Worm (Caenorhabditis elegans) whole organism, mixed stage, embryonic: ENCODE measurements around the gene mpk-2.

Experiments used
- M03D4.4 ChIP-seq: sonication (generic microtip); optimal IDR thresholded peaks from 2 replicates; lab custom pipeline; 2017; ENCODE audit warnings: mild to moderate bottlenecking, missing genetic modification characterization, missing compliant biosample characterization
- bed-3 ChIP-seq: fragments of 200-800 bp; sonication (Bioruptor generic); optimal IDR thresholded peaks from 3 replicates; lab custom pipeline; 2018; ENCODE audit warnings: mild to moderate bottlenecking, missing genetic modification characterization, moderate library complexity, missing compliant biosample characterization
- blmp-1 ChIP-seq: fragments of 150-350 bp; optimal IDR thresholded peaks from 2 replicates; lab custom pipeline; 2014; ENCODE audit warnings: missing biosample characterization, missing genetic modification characterization
- ceh-39 ChIP-seq: fragments of 150-350 bp; optimal IDR thresholded peaks from 2 replicates; lab custom pipeline; 2014; ENCODE audit warnings: missing biosample characterization, missing genetic modification characterization
- ceh-43 ChIP-seq: fragments of 200-800 bp; sonication (Bioruptor generic); optimal IDR thresholded peaks from 2 replicates; lab custom pipeline; 2018; ENCODE audit warnings: mild to moderate bottlenecking, missing genetic modification characterization, moderate library complexity, missing compliant biosample characterization
- ceh-83 ChIP-seq: fragments of 200-800 bp; sonication (Bioruptor generic); optimal IDR thresholded peaks from 2 replicates; lab custom pipeline; 2018; ENCODE audit warnings: mild to moderate bottlenecking, missing genetic modification characterization, missing compliant biosample characterization
- ces-1 ChIP-seq: fragments of 150-350 bp; optimal IDR thresholded peaks from 2 replicates; lab custom pipeline; 2014; ENCODE audit warnings: missing biosample characterization, missing genetic modification reagents, missing genetic modification characterization
- cnd-1 ChIP-seq: fragments of 200-800 bp; sonication (Bioruptor generic); optimal IDR thresholded peaks from 2 replicates; lab custom pipeline; 2018; ENCODE audit warnings: mild to moderate bottlenecking, missing genetic modification characterization, missing compliant biosample characterization
- drap-1 ChIP-seq: fragments of 200-800 bp; sonication (Bioruptor generic); optimal IDR thresholded peaks from 3 replicates; lab custom pipeline; 2018; ENCODE audit warnings: mild to moderate bottlenecking, missing genetic modification characterization, missing compliant biosample characterization
- elt-1 ChIP-seq: sonication (generic microtip); optimal IDR thresholded peaks from 2 replicates; lab custom pipeline; 2017; ENCODE audit warnings: missing genetic modification characterization, mild to moderate bottlenecking, missing compliant biosample characterization, antibody characterized with exemption, moderate library complexity, borderline replicate concordance; ENCODE audit not compliant: insufficient read depth
- elt-3 ChIP-seq: fragments of 150-350 bp; optimal IDR thresholded peaks from 2 replicates; lab custom pipeline; 2014; ENCODE audit warnings: missing biosample characterization, missing genetic modification characterization
- flh-1 ChIP-seq: fragments of 200-800 bp; sonication (Bioruptor generic); optimal IDR thresholded peaks from 2 replicates; lab custom pipeline; 2018; ENCODE audit warnings: mild to moderate bottlenecking, missing genetic modification characterization, moderate library complexity, missing compliant biosample characterization
- ham-2 ChIP-seq: fragments of 200-800 bp; sonication (Bioruptor generic); optimal IDR thresholded peaks from 2 replicates; lab custom pipeline; 2018; ENCODE audit warnings: mild to moderate bottlenecking, missing genetic modification characterization, missing compliant biosample characterization
- hlh-1 ChIP-seq: fragments of 150-350 bp; optimal IDR thresholded peaks from 2 replicates; lab custom pipeline; 2014; ENCODE audit warnings: missing biosample characterization, missing genetic modification reagents, missing genetic modification characterization
- lin-13 ChIP-seq: fragments of 150-350 bp; optimal IDR thresholded peaks from 2 replicates; lab custom pipeline; 2014; ENCODE audit warnings: missing biosample characterization, missing genetic modification characterization
- lin-32 ChIP-seq: fragments of 200-800 bp; sonication (Bioruptor generic); optimal IDR thresholded peaks from 2 replicates; lab custom pipeline; 2018; ENCODE audit warnings: mild to moderate bottlenecking, missing genetic modification characterization, missing compliant biosample characterization
- lsy-2 ChIP-seq: fragments of 150-350 bp; optimal IDR thresholded peaks from 2 replicates; lab custom pipeline; 2014; ENCODE audit warnings: missing biosample characterization, missing genetic modification characterization
- mab-5 ChIP-seq: fragments of 150-350 bp; optimal IDR thresholded peaks from 2 replicates; lab custom pipeline; 2014; ENCODE audit warnings: missing biosample characterization, missing genetic modification characterization
- mep-1 ChIP-seq: fragments of 150-350 bp; optimal IDR thresholded peaks from 2 replicates; lab custom pipeline; 2017; ENCODE audit warnings: missing biosample characterization, missing genetic modification reagents, missing genetic modification characterization, inconsistent platforms
- mls-2 ChIP-seq: sonication (generic microtip); optimal IDR thresholded peaks from 2 replicates; lab custom pipeline; 2016; ENCODE audit warnings: mild to moderate bottlenecking, missing genetic modification characterization, moderate library complexity, missing compliant biosample characterization
- nhr-12 ChIP-seq: fragments of 150-350 bp; optimal IDR thresholded peaks from 2 replicates; lab custom pipeline; 2014; ENCODE audit warnings: missing biosample characterization, missing genetic modification characterization
- nhr-2 ChIP-seq: fragments of 150-350 bp; optimal IDR thresholded peaks from 2 replicates; lab custom pipeline; 2014; ENCODE audit warnings: missing biosample characterization, missing genetic modification characterization
- nhr-237 ChIP-seq: fragments of 150-350 bp; optimal IDR thresholded peaks from 2 replicates; lab custom pipeline; 2014; ENCODE audit warnings: missing biosample characterization, missing genetic modification characterization
- nhr-28 ChIP-seq: fragments of 150-350 bp; optimal IDR thresholded peaks from 2 replicates; lab custom pipeline; 2014; ENCODE audit warnings: missing biosample characterization, missing genetic modification characterization
- nhr-76 ChIP-seq: sonication (generic microtip); optimal IDR thresholded peaks from 2 replicates; lab custom pipeline; 2017; ENCODE audit warnings: missing biosample characterization, missing genetic modification characterization
- pha-4 ChIP-seq: fragments of 150-350 bp; optimal IDR thresholded peaks from 2 replicates; lab custom pipeline; 2018; ENCODE audit warnings: missing biosample characterization, missing genetic modification reagents, missing genetic modification characterization
- sem-2 ChIP-seq: fragments of 200-800 bp; sonication (Bioruptor generic); optimal IDR thresholded peaks from 2 replicates; lab custom pipeline; 2018; ENCODE audit warnings: mild to moderate bottlenecking, missing genetic modification characterization, missing compliant biosample characterization
- snpc-4 ChIP-seq: fragments of 150-350 bp; optimal IDR thresholded peaks from 2 replicates; lab custom pipeline; 2014; ENCODE audit warnings: missing biosample characterization, missing genetic modification characterization
- sptf-1 ChIP-seq: sonication (generic microtip); optimal IDR thresholded peaks from 2 replicates; lab custom pipeline; 2017; ENCODE audit warnings: mild to moderate bottlenecking, missing genetic modification characterization, moderate library complexity, missing compliant biosample characterization
- tbx-8 ChIP-seq: fragments of 200-800 bp; sonication (Bioruptor generic); optimal IDR thresholded peaks from 2 replicates; lab custom pipeline; 2018; ENCODE audit warnings: mild to moderate bottlenecking, missing genetic modification characterization, moderate library complexity, missing compliant biosample characterization
- unc-120 ChIP-seq: sonication (generic microtip); optimal IDR thresholded peaks from 2 replicates; lab custom pipeline; 2017; ENCODE audit warnings: missing genetic modification characterization, missing compliant biosample characterization; ENCODE audit not compliant: poor library complexity, severe bottlenecking
- unc-39 ChIP-seq: fragments of 150-350 bp; optimal IDR thresholded peaks from 2 replicates; lab custom pipeline; 2014; ENCODE audit warnings: missing biosample characterization, missing genetic modification characterization
- unc-62 ChIP-seq: fragments of 150-350 bp; optimal IDR thresholded peaks from 2 replicates; lab custom pipeline; 2014; ENCODE audit warnings: missing biosample characterization, missing genetic modification reagents, missing genetic modification characterization
- zip-8 ChIP-seq: fragments of 150-350 bp; optimal IDR thresholded peaks from 2 replicates; lab custom pipeline; 2014; ENCODE audit warnings: missing biosample characterization, missing genetic modification characterization
- ztf-11 ChIP-seq: fragments of 150-350 bp; optimal IDR thresholded peaks from 2 replicates; lab custom pipeline; 2014; ENCODE audit warnings: missing biosample characterization, missing genetic modification characterization

mpk-2 gene

ce11 chrII:5061794-5062368, 42.0 kb upstream of the mpk-2 start, which contains the start of gene smc-5:
Gene smc-5 (plus strand): TSS chrII:5062125.
- no peak for TF ChIP-seq cnd-1 (tag; lab: Kevin White, UChicago)
- TF ChIP-seq zip-8 (tag; lab: Kevin White, UChicago) = no peak
- TF ChIP-seq flh-1 (GFP tag; lab: Kevin White, UChicago) = no peak
- peak; percentile 86 for TF ChIP-seq mep-1
- no peak for TF ChIP-seq ztf-11 (tag; lab: Kevin White, UChicago)
- TF ChIP-seq drap-1 (GFP tag; lab: Kevin White, UChicago) = no peak
- TF ChIP-seq ces-1 (GFP tag; lab: Kevin White, UChicago) = peak; percentile 56
- no peak for TF ChIP-seq lin-32 (GFP tag; lab: Kevin White, UChicago)
- no peak for TF ChIP-seq elt-1 (tag; lab: Kevin White, UChicago)
- TF ChIP-seq tbx-8 (GFP tag; lab: Kevin White, UChicago) = no peak
- no peak for TF ChIP-seq snpc-4
- peak; percentile 56 for TF ChIP-seq nhr-237 (tag; lab: Kevin White, UChicago)
- peak; percentile 42 for TF ChIP-seq ceh-39 (tag; lab: Kevin White, UChicago)
- TF ChIP-seq lin-13 (tag; lab: Kevin White, UChicago) = no peak
- no peak for TF ChIP-seq sem-2 (GFP tag; lab: Kevin White, UChicago)
- TF ChIP-seq sptf-1 = no peak
- no peak for TF ChIP-seq mls-2 (tag; lab: Kevin White, UChicago)
- no peak for TF ChIP-seq elt-3 (tag; lab: Kevin White, UChicago)
- TF ChIP-seq hlh-1 (tag; lab: Kevin White, UChicago) = peak; percentile 57
- no peak for TF ChIP-seq ceh-43
- TF ChIP-seq nhr-28 (tag; lab: Kevin White, UChicago) = no peak
- no peak for TF ChIP-seq ham-2 (GFP tag; lab: Kevin White, UChicago)
- TF ChIP-seq nhr-76 (tag; lab: Kevin White, UChicago) = no peak
- no peak for TF ChIP-seq nhr-2 (tag; lab: Kevin White, UChicago)
- no peak for TF ChIP-seq unc-62 (GFP tag; lab: Kevin White, UChicago)
- TF ChIP-seq unc-120 (tag; lab: Kevin White, UChicago) = peak; percentile 26
- TF ChIP-seq pha-4 (tag; lab: Kevin White, UChicago) = peak; percentile 8
- no peak for TF ChIP-seq ceh-83 (GFP tag; lab: Kevin White, UChicago)
- TF ChIP-seq lsy-2 = peak; percentile 85
- TF ChIP-seq mab-5 (tag; lab: Kevin White, UChicago) = no peak
- no peak for TF ChIP-seq nhr-12
- TF ChIP-seq bed-3 = no peak
- TF ChIP-seq unc-39 = no peak
- no peak for TF ChIP-seq blmp-1 (tag; lab: Kevin White, UChicago)
- TF ChIP-seq M03D4.4 = no peak

DNA sequence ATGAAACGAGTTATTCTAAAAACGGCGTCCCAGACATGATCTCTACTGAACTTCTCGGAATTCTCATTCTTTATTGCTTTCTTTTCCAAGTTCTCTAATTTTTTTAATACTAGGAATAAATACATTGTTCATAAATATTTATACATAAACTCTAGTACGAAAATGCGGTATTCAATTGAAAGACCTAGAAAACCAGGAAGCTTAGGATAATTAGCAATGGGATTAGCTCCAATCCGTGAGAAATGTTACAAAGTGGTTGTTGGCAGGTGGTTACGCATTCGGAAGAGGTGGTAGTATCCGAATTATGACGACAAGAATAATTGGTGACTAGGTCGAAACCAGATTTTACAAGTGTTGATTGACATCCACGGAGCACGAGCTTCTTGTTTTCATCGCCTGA, 37.0 kb upstream of the mpk-2 start:
- TF ChIP-seq ceh-83 (GFP tag; lab: Kevin White, UChicago) (no peak), bed-3 (no peak), lin-32 (GFP tag; lab: Kevin White, UChicago) (no peak), unc-39 (no peak), blmp-1 (tag; lab: Kevin White, UChicago) (no peak), hlh-1 (tag; lab: Kevin White, UChicago) (no peak), ceh-39 (tag; lab: Kevin White, UChicago) (no peak), elt-3 (tag; lab: Kevin White, UChicago) (no peak), ceh-43 (no peak), mab-5 (tag; lab: Kevin White, UChicago) (no peak), flh-1 (GFP tag; lab: Kevin White, UChicago) (no peak), ztf-11 (tag; lab: Kevin White, UChicago) (no peak), nhr-28 (tag; lab: Kevin White, UChicago) (no peak), lin-13 (tag; lab: Kevin White, UChicago) (no peak), pha-4 (tag; lab: Kevin White, UChicago) (no peak), ham-2 (GFP tag; lab: Kevin White, UChicago) (no peak), mep-1 (no peak), nhr-2 (tag; lab: Kevin White, UChicago) (no peak), zip-8 (tag; lab: Kevin White, UChicago) (no peak), unc-120 (tag; lab: Kevin White, UChicago) (no peak)
- TF ChIP-seq, all 35 proteins: peak for 0

DNA sequence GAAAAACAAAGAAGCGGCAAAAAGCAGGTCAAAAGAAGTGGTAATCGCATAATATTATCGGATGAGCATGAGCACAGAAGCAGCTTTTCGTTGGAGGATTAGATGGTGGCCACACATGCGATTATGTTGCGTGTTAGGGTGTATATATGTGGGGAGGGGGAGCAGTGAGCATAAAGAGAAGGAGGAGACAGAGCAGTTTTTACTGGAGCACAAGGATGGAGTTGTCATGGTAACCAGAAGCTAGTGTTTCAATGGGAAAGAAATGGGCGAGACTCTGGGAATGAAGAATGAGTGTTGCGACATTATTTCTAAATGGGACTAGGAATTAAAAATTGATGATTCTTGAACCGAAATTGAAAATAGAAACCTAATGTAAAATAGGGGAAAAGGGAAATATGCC, 36.0 kb upstream of the mpk-2 start, which contains the start of gene C27A2.8:
C27A2.8 (minus strand) TSS at position 117 of the 400 bp plus-strand sequence.
- TF ChIP-seq sem-2 (GFP tag; lab: Kevin White, UChicago) (no peak), elt-1 (tag; lab: Kevin White, UChicago) (no peak), hlh-1 (tag; lab: Kevin White, UChicago) (no peak), nhr-237 (tag; lab: Kevin White, UChicago) (no peak)
